Fruit fly (Drosophila melanogaster) whole organism, prepupa: ENCODE measurements around the gene CG14036.

Source experiments
- Blimp-1 ChIP-seq: fragments of 200-800 bp; sonication (Bioruptor generic); optimal IDR thresholded peaks from 3 replicates; lab custom pipeline; 2017; ENCODE audit warnings: missing biosample characterization, missing genetic modification characterization, mild to moderate bottlenecking, moderate library complexity, missing genetic modification reagents
- CG11762 ChIP-seq: fragments of 200-800 bp; sonication (Bioruptor generic); optimal IDR thresholded peaks from 3 replicates; lab custom pipeline; 2016; ENCODE audit warnings: missing biosample characterization, missing genetic modification characterization; ENCODE audit not compliant: insufficient read depth
- CG3919 ChIP-seq: fragments of 200-800 bp; sonication (Bioruptor generic); optimal IDR thresholded peaks from 3 replicates; lab custom pipeline; 2016; ENCODE audit warnings: missing biosample characterization, missing genetic modification characterization
- CG4318 ChIP-seq: fragments of 200-800 bp; sonication (Bioruptor generic); optimal IDR thresholded peaks from 3 replicates; lab custom pipeline; 2017; ENCODE audit warnings: missing biosample characterization, mild to moderate bottlenecking, missing genetic modification characterization
- Gug ChIP-seq: fragments of 200-800 bp; sonication (Bioruptor generic); IDR thresholded peaks from 2 replicates; pipeline ENCODE4 v1.3.6; 2022; ENCODE audit warnings: missing biosample characterization, missing genetic modification characterization
- vri ChIP-seq: fragments of 200-800 bp; sonication (Bioruptor generic); optimal IDR thresholded peaks from 3 replicates; lab custom pipeline; 2016; ENCODE audit warnings: missing biosample characterization, mild to moderate bottlenecking, missing genetic modification characterization

dm6 chr2L:5055528-5055927 lies 712 bp upstream of the CG14036 start:
- no peak for TF ChIP-seq CG3919 (GFP tag; lab: Kevin White, UChicago)
- no peak for TF ChIP-seq CG11762 (GFP tag; lab: Kevin White, UChicago)
- no peak for TF ChIP-seq vri (GFP tag; lab: Kevin White, UChicago)
- TF ChIP-seq CG4318 (GFP tag; lab: Kevin White, UChicago): no peak
- no peak for TF ChIP-seq Gug
- TF ChIP-seq Blimp-1 (GFP tag; lab: Kevin White, UChicago): no peak
